Fruit fly (Drosophila melanogaster) whole organism, embryonic: Measurements from ENCODE around the gene topi.

Experiments used
- Abd-B ChIP-seq: fragments of 200-800 bp; sonication (Bioruptor generic); optimal IDR thresholded peaks from 2 replicates; lab custom pipeline; 2018; ENCODE audit warnings: missing biosample characterization, mild to moderate bottlenecking, missing genetic modification characterization, moderate library complexity
- Ada2b ChIP-seq: fragments of 200-800 bp; sonication (Bioruptor generic); IDR thresholded peaks from 2 replicates; pipeline ENCODE4 v1.3.6; 2022; ENCODE audit warnings: missing biosample characterization, missing genetic modification characterization
- CG10147 ChIP-seq: fragments of 200-800 bp; sonication (Bioruptor generic); optimal IDR thresholded peaks from 2 replicates; lab custom pipeline; 2019; ENCODE audit warnings: missing biosample characterization, mild to moderate bottlenecking, missing genetic modification characterization, moderate library complexity
- CG10321 ChIP-seq: fragments of 200-800 bp; sonication (Bioruptor generic); IDR thresholded peaks from 2 replicates; pipeline ENCODE4 v1.3.6; 2022; ENCODE audit warnings: missing biosample characterization, missing genetic modification characterization
- CG11085 ChIP-seq: fragments of 200-800 bp; sonication (Bioruptor generic); IDR thresholded peaks from 2 replicates; pipeline ENCODE4 v1.3.6; 2022; ENCODE audit warnings: missing biosample characterization, missing genetic modification characterization
- CG13624 ChIP-seq: fragments of 200-800 bp; sonication (Bioruptor generic); optimal IDR thresholded peaks from 2 replicates; lab custom pipeline; 2016; ENCODE audit warnings: missing biosample characterization, missing genetic modification characterization
- CG18619 ChIP-seq: fragments of 200-800 bp; sonication (Bioruptor generic); optimal IDR thresholded peaks from 3 replicates; lab custom pipeline; 2017; ENCODE audit warnings: missing biosample characterization, mild to moderate bottlenecking, missing genetic modification characterization
- CG2199 ChIP-seq: fragments of 200-800 bp; sonication (Bioruptor generic); IDR thresholded peaks from 3 replicates; pipeline ENCODE4 v1.3.6; 2022; ENCODE audit warnings: missing biosample characterization, missing genetic modification characterization
- CG2712 ChIP-seq: fragments of 200-800 bp; optimal IDR thresholded peaks from 3 replicates; lab custom pipeline; 2019; ENCODE audit warnings: missing biosample characterization, mild to moderate bottlenecking, missing genetic modification characterization, moderate library complexity
- CG30020 ChIP-seq: fragments of 200-800 bp; optimal IDR thresholded peaks from 2 replicates; lab custom pipeline; 2019; ENCODE audit warnings: missing biosample characterization, mild to moderate bottlenecking, missing genetic modification characterization, moderate library complexity
- CG3163 ChIP-seq: fragments of 200-800 bp; sonication (Bioruptor generic); optimal IDR thresholded peaks from 3 replicates; lab custom pipeline; 2016; ENCODE audit warnings: missing biosample characterization, missing genetic modification characterization
- CG4617 ChIP-seq: fragments of 200-800 bp; sonication (Bioruptor generic); optimal IDR thresholded peaks from 3 replicates; lab custom pipeline; 2016; ENCODE audit warnings: missing biosample characterization, missing genetic modification characterization, borderline replicate concordance
- CG6854 ChIP-seq: fragments of 200-800 bp; sonication (Bioruptor generic); optimal IDR thresholded peaks from 3 replicates; lab custom pipeline; 2017; ENCODE audit warnings: missing biosample characterization, mild to moderate bottlenecking, missing genetic modification characterization
- CG7372 ChIP-seq: fragments of 200-800 bp; sonication (Bioruptor generic); IDR thresholded peaks from 2 replicates; pipeline ENCODE4 v1.3.6; 2022; ENCODE audit warnings: missing biosample characterization, missing genetic modification characterization
- CG7556 ChIP-seq: fragments of 200-800 bp; sonication (Bioruptor generic); optimal IDR thresholded peaks from 2 replicates; lab custom pipeline; 2017; ENCODE audit warnings: missing biosample characterization, mild to moderate bottlenecking, missing genetic modification characterization
- CG7928 ChIP-seq: fragments of 200-800 bp; sonication (Bioruptor generic); optimal IDR thresholded peaks from 2 replicates; lab custom pipeline; 2017; ENCODE audit warnings: missing biosample characterization, mild to moderate bottlenecking, missing genetic modification characterization
- CG8944 ChIP-seq: fragments of 200-800 bp; sonication (Bioruptor generic); optimal IDR thresholded peaks from 3 replicates; lab custom pipeline; 2016; ENCODE audit warnings: missing biosample characterization, missing genetic modification characterization
- CG9797 ChIP-seq: fragments of 200-800 bp; sonication (Bioruptor generic); optimal IDR thresholded peaks from 3 replicates; lab custom pipeline; 2018; ENCODE audit warnings: missing biosample characterization, mild to moderate bottlenecking, missing genetic modification characterization
- Camta ChIP-seq: fragments of 200-800 bp; sonication (Bioruptor generic); optimal IDR thresholded peaks from 2 replicates; lab custom pipeline; 2016; ENCODE audit warnings: missing biosample characterization, missing genetic modification characterization
- D19B ChIP-seq: fragments of 200-800 bp; sonication (Bioruptor generic); optimal IDR thresholded peaks from 2 replicates; lab custom pipeline; 2017; ENCODE audit warnings: missing biosample characterization, mild to moderate bottlenecking, missing genetic modification characterization
- Deaf1 ChIP-seq: fragments of 200-800 bp; optimal IDR thresholded peaks from 3 replicates; lab custom pipeline; 2019; ENCODE audit warnings: missing biosample characterization, mild to moderate bottlenecking, missing genetic modification characterization, moderate library complexity
- Doc3 ChIP-seq: fragments of 200-800 bp; sonication (Bioruptor generic); IDR thresholded peaks from 3 replicates; pipeline ENCODE4 v1.3.6; 2022; ENCODE audit warnings: missing biosample characterization, missing genetic modification characterization; ENCODE audit not compliant: partially characterized antibody
- Ets65A ChIP-seq: fragments of 200-800 bp; sonication (Bioruptor generic); peaks from one replicate; lab custom pipeline; 2016; ENCODE audit warnings: missing biosample characterization, missing genetic modification characterization
- Ets97D ChIP-seq: fragments of 200-800 bp; sonication (Bioruptor generic); optimal IDR thresholded peaks from 3 replicates; lab custom pipeline; 2016; ENCODE audit warnings: missing biosample characterization, missing genetic modification characterization
- GATAe ChIP-seq: fragments of 200-800 bp; sonication (Bioruptor generic); conservative IDR thresholded peaks from 2 replicates; pipeline ENCODE4 v1.3.6; 2022; ENCODE audit warnings: missing biosample characterization, missing genetic modification characterization
- MESR4 ChIP-seq: fragments of 200-800 bp; sonication (Bioruptor generic); optimal IDR thresholded peaks from 2 replicates; lab custom pipeline; 2018; ENCODE audit warnings: missing biosample characterization, mild to moderate bottlenecking, missing genetic modification characterization, moderate library complexity
- Meics ChIP-seq: fragments of 200-800 bp; sonication (Bioruptor generic); optimal IDR thresholded peaks from 2 replicates; lab custom pipeline; 2017; ENCODE audit warnings: missing biosample characterization, mild to moderate bottlenecking, missing genetic modification characterization
- Pdp1 ChIP-seq, 2 experiments: fragments of 200-800 bp; sonication (Bioruptor generic); optimal IDR thresholded peaks; 3 replicates each; lab custom pipeline; 2016; ENCODE audit warnings: missing biosample characterization in 2 of 2, missing genetic modification characterization in 2 of 2, mild to moderate bottlenecking in 1 of 2, moderate library complexity in 1 of 2
- Xbp1 ChIP-seq: fragments of 200-800 bp; sonication (Bioruptor generic); optimal IDR thresholded peaks from 3 replicates; lab custom pipeline; 2016; ENCODE audit warnings: missing biosample characterization, mild to moderate bottlenecking, missing genetic modification characterization
- ash1 ChIP-seq: fragments of 200-800 bp; sonication (Bioruptor generic); optimal IDR thresholded peaks from 2 replicates; lab custom pipeline; 2018; ENCODE audit warnings: missing biosample characterization, mild to moderate bottlenecking, missing genetic modification characterization
- caup ChIP-seq: fragments of 200-800 bp; sonication (Bioruptor generic); optimal IDR thresholded peaks from 3 replicates; lab custom pipeline; 2017; ENCODE audit warnings: missing biosample characterization, mild to moderate bottlenecking, missing genetic modification characterization, moderate library complexity; ENCODE audit not compliant: severe bottlenecking
- da ChIP-seq: fragments of 200-800 bp; sonication (Bioruptor generic); optimal IDR thresholded peaks from 2 replicates; lab custom pipeline; 2016; ENCODE audit warnings: missing biosample characterization, missing genetic modification characterization
- dimm ChIP-seq: fragments of 200-800 bp; sonication (Bioruptor generic); IDR thresholded peaks from 2 replicates; pipeline ENCODE4 v1.3.6; 2022; ENCODE audit warnings: missing biosample characterization, missing genetic modification characterization
- disco-r ChIP-seq: fragments of 200-800 bp; sonication (Bioruptor generic); optimal IDR thresholded peaks from 2 replicates; lab custom pipeline; 2016; ENCODE audit warnings: missing biosample characterization, missing genetic modification characterization
- gem ChIP-seq: fragments of 200-800 bp; sonication (Bioruptor generic); optimal IDR thresholded peaks from 2 replicates; lab custom pipeline; 2019; ENCODE audit warnings: missing biosample characterization, mild to moderate bottlenecking, missing genetic modification characterization, moderate library complexity
- grau ChIP-seq: fragments of 200-800 bp; optimal IDR thresholded peaks from 3 replicates; lab custom pipeline; 2019; ENCODE audit warnings: missing biosample characterization, mild to moderate bottlenecking, missing genetic modification characterization, moderate library complexity
- hth ChIP-seq: fragments of >200 bp; optimal IDR thresholded peaks from 2 replicates; lab custom pipeline; 2017; ENCODE audit warnings: inconsistent platforms
- kni ChIP-seq: fragments of 200-800 bp; sonication (Bioruptor generic); optimal IDR thresholded peaks from 3 replicates; lab custom pipeline; 2017; ENCODE audit warnings: mild to moderate bottlenecking, missing biosample characterization, missing genetic modification reagents, missing genetic modification characterization
- knrl ChIP-seq: fragments of 200-800 bp; sonication (Bioruptor generic); IDR thresholded peaks from 3 replicates; pipeline ENCODE4 v1.3.6; 2022; ENCODE audit warnings: missing biosample characterization, missing genetic modification characterization; ENCODE audit not compliant: partially characterized antibody
- lilli ChIP-seq: fragments of 200-800 bp; sonication (Bioruptor generic); optimal IDR thresholded peaks from 3 replicates; lab custom pipeline; 2016; ENCODE audit warnings: missing biosample characterization, missing genetic modification characterization
- pfk ChIP-seq: fragments of 200-800 bp; sonication (Bioruptor generic); optimal IDR thresholded peaks from 2 replicates; lab custom pipeline; 2018; ENCODE audit warnings: missing biosample characterization, mild to moderate bottlenecking, missing genetic modification characterization, moderate library complexity
- seq ChIP-seq: fragments of 200-800 bp; sonication (Bioruptor generic); IDR thresholded peaks from 2 replicates; pipeline ENCODE4 v1.3.6; 2022; ENCODE audit warnings: missing biosample characterization, missing genetic modification characterization
- slou ChIP-seq: fragments of 200-800 bp; sonication (Bioruptor generic); optimal IDR thresholded peaks from 3 replicates; lab custom pipeline; 2016; ENCODE audit warnings: missing biosample characterization, missing genetic modification characterization
- tio ChIP-seq: fragments of 200-800 bp; sonication (Bioruptor generic); optimal IDR thresholded peaks from 2 replicates; lab custom pipeline; 2017; ENCODE audit warnings: missing biosample characterization, missing genetic modification characterization, inconsistent platforms
- tna ChIP-seq: fragments of 200-800 bp; sonication (Bioruptor generic); IDR thresholded peaks from 2 replicates; pipeline ENCODE4 v1.3.6; 2022; ENCODE audit warnings: missing biosample characterization, missing genetic modification characterization; ENCODE audit not compliant: partially characterized antibody
- wdn ChIP-seq: fragments of 200-800 bp; sonication (Bioruptor generic); IDR thresholded peaks from 2 replicates; pipeline ENCODE4 v1.3.6; 2022; ENCODE audit warnings: missing biosample characterization, missing genetic modification characterization
- zen ChIP-seq: fragments of 200-800 bp; sonication (Bioruptor generic); optimal IDR thresholded peaks from 3 replicates; lab custom pipeline; 2018; ENCODE audit warnings: missing biosample characterization, mild to moderate bottlenecking, missing genetic modification characterization, moderate library complexity
- zfh2 ChIP-seq: fragments of 200-800 bp; sonication (Bioruptor generic); optimal IDR thresholded peaks from 2 replicates; lab custom pipeline; 2016; ENCODE audit warnings: missing biosample characterization, missing genetic modification characterization

Gene topi

dm6 chr3R:9767620-9768592, 7.0 kb upstream of the topi start, which contains the start of gene Naa80 (continued):
- TF ChIP-seq CG10321 (peak; percentile 11; the same call in 1 of the 2 replicates), GATAe (GFP tag; lab: Robert Waterston, UW) (no peak), CG18619 (peak; percentile 54), CG8944 (GFP tag; lab: Kevin White, UChicago) (peak; percentile 77), CG10147 (GFP tag; lab: Kevin White, UChicago) (peak; percentile 37), Abd-B (GFP tag; lab: Kevin White, UChicago) (peak; percentile 15), CG2712 (peak; percentile 35), Xbp1 (peak; percentile 73), wdn (GFP tag; lab: Robert Waterston, UW) (no peak), CG4617 (peak; percentile 98), CG7372 (GFP tag; lab: Robert Waterston, UW) (no peak), Deaf1 (tag; lab: Kevin White, UChicago) (peak; percentile 53), pfk (GFP tag; lab: Kevin White, UChicago) (no peak), kni (GFP tag; lab: Kevin White, UChicago) (peak; percentile 54), slou (GFP tag; lab: Kevin White, UChicago) (no peak), CG11085 (peak; percentile 8; the same call in 1 of the 2 replicates), caup (GFP tag; lab: Kevin White, UChicago) (peak; percentile 76), grau (tag; lab: Kevin White, UChicago) (peak; percentile 53), CG3163 (GFP tag; lab: Kevin White, UChicago) (peak; percentile 67), dimm (GFP tag; lab: Robert Waterston, UW) (no peak), lilli (GFP tag; lab: Kevin White, UChicago) (peak; percentile 75), tna (GFP tag; lab: Robert Waterston, UW) (peak; percentile 48; the same call in 1 of the 2 replicates), Doc3 (GFP tag; lab: Robert Waterston, UW) (no peak), CG7556 (GFP tag; lab: Kevin White, UChicago) (peak; percentile 48), gem (tag; lab: Kevin White, UChicago) (no peak), hth (no peak), Ets65A (GFP tag; lab: Kevin White, UChicago) (peak; percentile 95), CG2199 (peak; percentile 15; the same call in 1 of the 3 replicates), CG7928 (GFP tag; lab: Kevin White, UChicago) (peak; percentile 7), MESR4 (peak; percentile 81), CG6854 (GFP tag; lab: Kevin White, UChicago) (no peak), Ada2b (no peak), Camta (GFP tag; lab: Kevin White, UChicago) (peak; percentile 35), ash1 (peak; percentile 25), da (GFP tag; lab: Kevin White, UChicago) (peak; percentile 38), CG30020 (tag; lab: Kevin White, UChicago) (peak; percentile 9), disco-r (peak; percentile 7), tio (GFP tag; lab: Kevin White, UChicago) (no peak), Pdp1 (GFP tag; optimal IDR thresholded peaks at IDR 0.05; lab: Kevin White, UChicago) (peak; percentile 54 to 73), zen (tag; lab: Kevin White, UChicago) (peak; percentile 15), Ets97D (GFP tag; lab: Kevin White, UChicago) (peak; percentile 87), knrl (GFP tag; lab: Robert Waterston, UW) (peak; percentile 52; the same call in 1 of the 3 replicates), CG9797 (GFP tag; lab: Kevin White, UChicago) (no peak), zfh2 (GFP tag; lab: Kevin White, UChicago) (peak; percentile 89), seq (0 out of 2 replicates have a peak, but pooled peaks have one; percentile 33), Meics (GFP tag; lab: Kevin White, UChicago) (peak; percentile 57), D19B (GFP tag; lab: Kevin White, UChicago) (peak; percentile 8), CG13624 (GFP tag; lab: Kevin White, UChicago) (peak; percentile 88)
